Worm (Caenorhabditis elegans) whole organism, dauer: ENCODE data around the gene ads-1.

ENCODE experiments used
- unc-62 ChIP-seq: sonication (generic microtip); optimal IDR thresholded peaks from 2 replicates; lab custom pipeline; 2017; ENCODE audit warnings: missing biosample characterization, missing genetic modification reagents, missing genetic modification characterization

ads-1 gene

DNA sequence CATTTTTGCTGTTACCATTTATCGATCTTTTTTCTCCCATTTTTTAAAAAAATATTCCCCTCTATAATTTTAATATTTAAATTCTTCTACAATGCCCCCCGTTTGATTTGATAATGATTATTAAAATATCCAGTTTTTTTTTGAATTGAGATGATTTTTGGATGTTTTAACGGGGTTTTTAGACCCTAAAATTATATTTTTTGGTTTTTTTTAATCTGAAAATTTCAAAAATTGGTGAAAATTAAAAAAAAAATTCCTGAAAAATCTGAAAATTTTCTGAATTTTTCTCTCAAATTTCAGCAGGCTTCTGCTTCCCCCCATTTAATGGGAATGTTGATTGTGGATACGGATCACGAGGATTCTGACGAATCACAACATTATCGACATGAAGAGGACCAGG, 44.1 kb downstream of the ads-1 start, which contains the start of gene Y50D7A.3:
Gene Y50D7A.3 (plus strand): TSS at position 301 of the 400 bp plus-strand sequence.
- no peak for TF ChIP-seq unc-62

DNA sequence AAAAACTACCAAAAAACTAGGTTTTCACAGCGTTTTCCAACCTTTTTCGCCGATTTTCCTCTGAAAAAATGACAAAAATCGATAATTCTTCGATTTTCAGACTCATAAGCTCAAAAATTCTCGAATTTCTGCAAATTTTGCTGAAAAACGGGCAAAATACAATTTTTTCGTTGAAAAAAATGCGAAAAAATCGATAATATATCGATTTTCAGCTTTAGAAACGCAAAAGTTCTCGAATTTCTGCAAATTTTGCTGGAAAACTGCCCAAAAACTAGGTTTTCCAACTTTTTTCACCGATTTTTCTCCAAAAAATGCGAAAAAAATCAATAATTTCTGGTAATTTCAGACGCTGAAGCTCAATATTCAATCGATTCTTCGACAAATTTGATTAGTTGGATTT, 46.9 kb downstream of the ads-1 start:
- TF ChIP-seq unc-62, result no peak
